Worm (Caenorhabditis elegans) whole organism, mixed stage, embryonic: Measurements from ENCODE around the gene spp-5.

ENCODE experiments used
- elt-3 ChIP-seq: fragments of 150-350 bp; optimal IDR thresholded peaks from 2 replicates; lab custom pipeline; 2014; ENCODE audit warnings: missing biosample characterization, missing genetic modification characterization
- tbx-8 ChIP-seq: fragments of 200-800 bp; sonication (Bioruptor generic); optimal IDR thresholded peaks from 2 replicates; lab custom pipeline; 2018; ENCODE audit warnings: mild to moderate bottlenecking, missing genetic modification characterization, moderate library complexity, missing compliant biosample characterization

DNA sequence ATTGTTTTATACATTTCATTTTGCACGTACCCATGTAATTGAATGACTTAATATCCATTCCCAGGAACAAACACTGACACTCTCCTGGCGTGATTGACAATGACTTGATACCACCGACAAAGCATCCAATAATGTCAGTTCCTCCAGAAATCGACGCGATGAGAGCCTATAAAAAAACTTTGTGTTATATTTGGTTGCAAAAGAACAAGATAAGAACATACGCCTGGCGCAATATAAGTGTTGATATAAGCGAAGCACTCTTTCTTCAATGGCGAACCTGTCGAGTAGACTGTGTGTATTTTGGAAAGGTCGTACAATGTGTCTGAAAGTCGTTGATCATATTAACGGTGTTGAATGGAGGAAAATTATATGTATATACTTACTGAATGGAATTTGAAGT is 17.0 kb downstream of the spp-5 start:
- TF ChIP-seq elt-3 (tag; lab: Kevin White, UChicago) (no peak), tbx-8 (GFP tag; lab: Kevin White, UChicago) (no peak)
